Fruit fly (Drosophila melanogaster) whole organism, embryonic: Measurements from ENCODE around the gene CG11309.

Experiments used
- ATbp ChIP-seq: fragments of 200-800 bp; sonication (Bioruptor generic); optimal IDR thresholded peaks from 2 replicates; lab custom pipeline; 2017; ENCODE audit warnings: missing biosample characterization, mild to moderate bottlenecking, missing genetic modification characterization, missing genetic modification reagents
- Atf6 ChIP-seq: fragments of 200-800 bp; sonication (Bioruptor generic); IDR thresholded peaks from 2 replicates; pipeline ENCODE4 v1.3.6; 2022; ENCODE audit warnings: missing biosample characterization, missing genetic modification characterization
- Blimp-1 ChIP-seq: fragments of 200-800 bp; sonication (Bioruptor generic); optimal IDR thresholded peaks from 3 replicates; lab custom pipeline; 2018; ENCODE audit warnings: missing biosample characterization, missing genetic modification characterization, mild to moderate bottlenecking, moderate library complexity, missing genetic modification reagents
- CG10274 ChIP-seq: fragments of 200-800 bp; sonication (Bioruptor generic); optimal IDR thresholded peaks from 3 replicates; lab custom pipeline; 2017; ENCODE audit warnings: missing biosample characterization, mild to moderate bottlenecking, missing genetic modification characterization
- CG11085 ChIP-seq: fragments of 200-800 bp; sonication (Bioruptor generic); IDR thresholded peaks from 2 replicates; pipeline ENCODE4 v1.3.6; 2022; ENCODE audit warnings: missing biosample characterization, missing genetic modification characterization
- CG12391 ChIP-seq: fragments of 200-800 bp; sonication (Bioruptor generic); optimal IDR thresholded peaks from 3 replicates; lab custom pipeline; 2018; ENCODE audit warnings: missing biosample characterization, mild to moderate bottlenecking, missing genetic modification characterization, moderate library complexity
- CG12942 ChIP-seq: fragments of 200-800 bp; sonication (Bioruptor generic); optimal IDR thresholded peaks from 3 replicates; lab custom pipeline; 2016; ENCODE audit warnings: missing biosample characterization, missing genetic modification characterization
- CG13424 ChIP-seq: fragments of 200-800 bp; sonication (Bioruptor generic); optimal IDR thresholded peaks from 2 replicates; lab custom pipeline; 2019; ENCODE audit warnings: missing biosample characterization, mild to moderate bottlenecking, missing genetic modification characterization, moderate library complexity
- CG14441 ChIP-seq: fragments of 200-800 bp; sonication (Bioruptor generic); IDR thresholded peaks from 2 replicates; pipeline ENCODE4 v1.3.6; 2022; ENCODE audit warnings: missing biosample characterization, missing genetic modification characterization
- CG16779 ChIP-seq: fragments of 200-800 bp; sonication (Bioruptor generic); IDR thresholded peaks from 2 replicates; pipeline ENCODE4 v1.3.6; 2022; ENCODE audit warnings: missing biosample characterization, missing genetic modification characterization
- CG17186 ChIP-seq: fragments of 200-800 bp; sonication (Bioruptor generic); optimal IDR thresholded peaks from 3 replicates; lab custom pipeline; 2017; ENCODE audit warnings: missing biosample characterization, missing genetic modification reagents, missing genetic modification characterization
- CG17361 ChIP-seq: fragments of 200-800 bp; sonication (Bioruptor generic); IDR thresholded peaks from 3 replicates; pipeline ENCODE4 v1.3.6; 2022; ENCODE audit warnings: missing biosample characterization, missing genetic modification characterization
- CG17612 ChIP-seq: fragments of 200-800 bp; sonication (Bioruptor generic); IDR thresholded peaks from 2 replicates; pipeline ENCODE4 v1.3.6; 2022; ENCODE audit warnings: missing biosample characterization, missing genetic modification characterization
- CG31224 ChIP-seq: fragments of 200-800 bp; sonication (Bioruptor generic); IDR thresholded peaks from 2 replicates; pipeline ENCODE4 v1.3.6; 2022; ENCODE audit warnings: missing biosample characterization, missing genetic modification characterization
- CG32532 ChIP-seq: fragments of 200-800 bp; sonication (Bioruptor generic); IDR thresholded peaks from 2 replicates; pipeline ENCODE4 v1.3.6; 2022; ENCODE audit warnings: missing biosample characterization, missing genetic modification characterization
- CG3281 ChIP-seq: fragments of 200-800 bp; sonication (Bioruptor generic); optimal IDR thresholded peaks from 3 replicates; lab custom pipeline; 2017; ENCODE audit warnings: missing biosample characterization, mild to moderate bottlenecking, missing genetic modification characterization
- CG6254 ChIP-seq: fragments of 200-800 bp; sonication (Bioruptor generic); optimal IDR thresholded peaks from 3 replicates; lab custom pipeline; 2017; ENCODE audit warnings: mild to moderate bottlenecking, missing biosample characterization, missing genetic modification reagents, missing genetic modification characterization
- CG7357 ChIP-seq: fragments of 200-800 bp; sonication (Bioruptor generic); IDR thresholded peaks from 3 replicates; pipeline ENCODE4 v1.3.6; 2022; ENCODE audit warnings: missing biosample characterization, missing genetic modification characterization
- CG8281 ChIP-seq: fragments of 200-800 bp; sonication (Bioruptor generic); optimal IDR thresholded peaks from 2 replicates; lab custom pipeline; 2018; ENCODE audit warnings: missing biosample characterization, mild to moderate bottlenecking, missing genetic modification characterization, moderate library complexity
- D ChIP-seq, 2 experiments: fragments of 200-800 bp in 1 of 2; fragments of >200 bp in 1 of 2; sonication (Bioruptor generic) in 1 of 2; optimal IDR thresholded peaks; 2 replicates in 1 of 2; 3 replicates in 1 of 2; lab custom pipeline; 2017; ENCODE audit warnings: mild to moderate bottlenecking in 1 of 2, missing biosample characterization in 1 of 2, missing genetic modification characterization in 1 of 2, missing genetic modification reagents in 1 of 2
- Doc3 ChIP-seq: fragments of 200-800 bp; sonication (Bioruptor generic); IDR thresholded peaks from 3 replicates; pipeline ENCODE4 v1.3.6; 2022; ENCODE audit warnings: missing biosample characterization, missing genetic modification characterization; ENCODE audit not compliant: partially characterized antibody
- Dref ChIP-seq: fragments of 200-800 bp; sonication (Bioruptor generic); IDR thresholded peaks from 2 replicates; pipeline ENCODE4 v1.3.6; 2022; ENCODE audit warnings: missing biosample characterization, missing genetic modification characterization
- Fer3 ChIP-seq: fragments of 200-800 bp; sonication (Bioruptor generic); optimal IDR thresholded peaks from 2 replicates; lab custom pipeline; 2018; ENCODE audit warnings: missing biosample characterization, mild to moderate bottlenecking, missing genetic modification characterization, moderate library complexity
- HmgZ ChIP-seq: fragments of 200-800 bp; sonication (Bioruptor generic); optimal IDR thresholded peaks from 2 replicates; lab custom pipeline; 2018; ENCODE audit warnings: missing biosample characterization, mild to moderate bottlenecking, missing genetic modification characterization
- Hr51 ChIP-seq, 2 experiments: fragments of 200-800 bp; sonication (Bioruptor generic); optimal IDR thresholded peaks; 2 replicates in 1 of 2; 3 replicates in 1 of 2; lab custom pipeline; 2016 to 2018; ENCODE audit warnings: missing biosample characterization in 2 of 2, missing genetic modification characterization in 2 of 2, mild to moderate bottlenecking in 1 of 2, moderate library complexity in 1 of 2
- Hr78 ChIP-seq, 2 experiments: fragments of 200-800 bp in 1 of 2; fragments of >200 bp in 1 of 2; sonication (Bioruptor generic) in 1 of 2; optimal IDR thresholded peaks; 2 replicates each; lab custom pipeline; 2017 to 2019; ENCODE audit warnings: missing biosample characterization in 2 of 2, missing genetic modification characterization in 2 of 2, mild to moderate bottlenecking in 1 of 2, moderate library complexity in 1 of 2
- MESR4 ChIP-seq: fragments of 200-800 bp; sonication (Bioruptor generic); optimal IDR thresholded peaks from 2 replicates; lab custom pipeline; 2018; ENCODE audit warnings: missing biosample characterization, mild to moderate bottlenecking, missing genetic modification characterization, moderate library complexity
- Med ChIP-seq: fragments of 200-800 bp; sonication (Bioruptor generic); peaks from one replicate; lab custom pipeline; 2016; ENCODE audit warnings: missing biosample characterization, missing genetic modification characterization, mild to moderate bottlenecking, inconsistent platforms, moderate library complexity
- Meics ChIP-seq: fragments of 200-800 bp; sonication (Bioruptor generic); optimal IDR thresholded peaks from 2 replicates; lab custom pipeline; 2017; ENCODE audit warnings: missing biosample characterization, mild to moderate bottlenecking, missing genetic modification characterization
- Mrtf ChIP-seq: fragments of 200-800 bp; sonication (Bioruptor generic); IDR thresholded peaks from 3 replicates; pipeline ENCODE4 v1.3.6; 2022; ENCODE audit warnings: missing biosample characterization, missing genetic modification characterization
- NFAT ChIP-seq: fragments of 200-800 bp; sonication (Bioruptor generic); IDR thresholded peaks from 2 replicates; pipeline ENCODE4 v1.3.6; 2022; ENCODE audit warnings: missing biosample characterization, missing genetic modification characterization
- Six4 ChIP-seq: fragments of 200-800 bp; sonication (Bioruptor generic); optimal IDR thresholded peaks from 2 replicates; lab custom pipeline; 2016; ENCODE audit warnings: missing biosample characterization, missing genetic modification characterization
- TFAM ChIP-seq: fragments of 200-800 bp; sonication (Bioruptor generic); optimal IDR thresholded peaks from 2 replicates; lab custom pipeline; 2017; ENCODE audit warnings: missing biosample characterization, missing genetic modification characterization, inconsistent platforms
- Xbp1 ChIP-seq: fragments of 200-800 bp; sonication (Bioruptor generic); optimal IDR thresholded peaks from 3 replicates; lab custom pipeline; 2016; ENCODE audit warnings: missing biosample characterization, mild to moderate bottlenecking, missing genetic modification characterization
- ara ChIP-seq: fragments of 200-800 bp; sonication (Bioruptor generic); IDR thresholded peaks from 2 replicates; pipeline ENCODE4 v1.3.6; 2022; ENCODE audit warnings: missing biosample characterization, missing genetic modification characterization
- br ChIP-seq: fragments of >200 bp; optimal IDR thresholded peaks from 2 replicates; lab custom pipeline; 2017
- ci ChIP-seq: fragments of 200-800 bp; sonication (Bioruptor generic); IDR thresholded peaks from 3 replicates; pipeline ENCODE4 v1.3.6; 2022; ENCODE audit warnings: missing biosample characterization, missing genetic modification characterization
- corto ChIP-seq: fragments of 200-800 bp; sonication (Bioruptor generic); optimal IDR thresholded peaks from 2 replicates; lab custom pipeline; 2016; ENCODE audit warnings: missing biosample characterization, mild to moderate bottlenecking, missing genetic modification characterization, moderate library complexity
- croc ChIP-seq: fragments of 200-800 bp; sonication (Bioruptor generic); conservative IDR thresholded peaks from 3 replicates; pipeline ENCODE4 v1.3.6; 2022; ENCODE audit warnings: missing biosample characterization, missing genetic modification characterization
- dan ChIP-seq: fragments of 200-800 bp; sonication (Bioruptor generic); IDR thresholded peaks from 2 replicates; pipeline ENCODE4 v1.3.6; 2022; ENCODE audit warnings: missing biosample characterization, missing genetic modification characterization
- dpn ChIP-seq, 2 experiments: fragments of 200-800 bp; sonication (Bioruptor generic); optimal IDR thresholded peaks; 3 replicates each; lab custom pipeline; 2016; ENCODE audit warnings: missing biosample characterization in 2 of 2, missing genetic modification characterization in 2 of 2
- gcm ChIP-seq: fragments of 200-800 bp; sonication (Bioruptor generic); optimal IDR thresholded peaks from 2 replicates; lab custom pipeline; 2019; ENCODE audit warnings: missing biosample characterization, mild to moderate bottlenecking, missing genetic modification characterization, moderate library complexity
- grn ChIP-seq: fragments of 200-800 bp; sonication (Bioruptor generic); optimal IDR thresholded peaks from 3 replicates; lab custom pipeline; 2017; ENCODE audit warnings: missing biosample characterization, missing genetic modification characterization
- jumu ChIP-seq: fragments of 200-800 bp; sonication (Bioruptor generic); optimal IDR thresholded peaks from 3 replicates; lab custom pipeline; 2016; ENCODE audit warnings: missing biosample characterization, missing genetic modification characterization
- sc ChIP-seq, 3 experiments: fragments of >200 bp in 2 of 3; fragments of 200-800 bp in 1 of 3; sonication (Bioruptor generic) in 1 of 3; optimal IDR thresholded peaks; 2 replicates in 2 of 3; 3 replicates in 1 of 3; lab custom pipeline; 2017; ENCODE audit warnings: mild to moderate bottlenecking in 1 of 3, missing biosample characterization in 1 of 3, missing genetic modification characterization in 1 of 3, missing genetic modification reagents in 1 of 3
- slou ChIP-seq: fragments of 200-800 bp; sonication (Bioruptor generic); optimal IDR thresholded peaks from 3 replicates; lab custom pipeline; 2016; ENCODE audit warnings: missing biosample characterization, missing genetic modification characterization
- sob ChIP-seq: fragments of 200-800 bp; sonication (Bioruptor generic); IDR thresholded peaks from 2 replicates; pipeline ENCODE4 v1.3.6; 2022; ENCODE audit warnings: missing biosample characterization, missing genetic modification characterization
- ssp ChIP-seq: fragments of 200-800 bp; sonication (Bioruptor generic); IDR thresholded peaks from 2 replicates; pipeline ENCODE4 v1.3.6; 2022; ENCODE audit warnings: missing biosample characterization, missing genetic modification characterization

Gene CG11309

dm6 chr3L:21279876-21280566 lies 24.4 kb downstream of the CG11309 start, which contains the start of gene AcCoAS (continued):
- TF ChIP-seq corto (GFP tag; lab: Kevin White, UChicago) = no peak
- peak; percentile 13 for TF ChIP-seq jumu (GFP tag; lab: Kevin White, UChicago)
- no peak for TF ChIP-seq Six4 (GFP tag; lab: Kevin White, UChicago)
- peak; percentile 1 for TF ChIP-seq Blimp-1 (GFP tag; lab: Kevin White, UChicago)
- TF ChIP-seq ara = no peak
- peak; percentile 51; the same call in 1 of the 2 replicates for TF ChIP-seq Atf6 (GFP tag; lab: Robert Waterston, UW)
- TF ChIP-seq D (optimal IDR thresholded peaks at IDR 0.05; lab: Kevin White, UChicago) = no peak
- TF ChIP-seq D (GFP tag; optimal IDR thresholded peaks at IDR 0.05; lab: Kevin White, UChicago) = no peak
- no peak for TF ChIP-seq br (lab: Kevin White, UChicago)
- TF ChIP-seq CG17612 (GFP tag; lab: Robert Waterston, UW) = no peak
- TF ChIP-seq CG8281 (tag; lab: Kevin White, UChicago) = no peak
- TF ChIP-seq slou (GFP tag; lab: Kevin White, UChicago) = no peak
- no peak for TF ChIP-seq ATbp
- no peak for TF ChIP-seq CG12942 (GFP tag; lab: Kevin White, UChicago)
- no peak for TF ChIP-seq ssp (GFP tag; lab: Robert Waterston, UW)
- TF ChIP-seq dan (GFP tag; lab: Robert Waterston, UW) = no peak
- 0 out of 2 replicates have a peak, but pooled peaks have one; percentile 7 for TF ChIP-seq CG11085
- TF ChIP-seq CG16779 (GFP tag; lab: Robert Waterston, UW) = 0 out of 2 replicates have a peak, but pooled peaks have one; percentile 44
- TF ChIP-seq MESR4 (GFP tag; lab: Kevin White, UChicago) = no peak
- TF ChIP-seq Fer3 (tag; lab: Kevin White, UChicago) = peak; percentile 14
- TF ChIP-seq CG7357 (GFP tag; lab: Robert Waterston, UW) = no peak
- TF ChIP-seq Hr51 (GFP tag; optimal IDR thresholded peaks at IDR 0.05; lab: Kevin White, UChicago) = peak in 1 of 2 experiments; percentile 1
- peak; percentile 44 for TF ChIP-seq HmgZ (tag; lab: Kevin White, UChicago)
- TF ChIP-seq CG3281 (GFP tag; lab: Kevin White, UChicago) = peak; percentile 59
- TF ChIP-seq sob (GFP tag; lab: Robert Waterston, UW) = peak; percentile 46; the same call in 1 of the 2 replicates
- peak; percentile 34 for TF ChIP-seq CG10274 (GFP tag; lab: Kevin White, UChicago)
- no peak for TF ChIP-seq croc (GFP tag; lab: Robert Waterston, UW)
- peak; percentile 30 for TF ChIP-seq CG13424 (tag; lab: Kevin White, UChicago)
- peak; percentile 93 for TF ChIP-seq Med (GFP tag; lab: Kevin White, UChicago)
- no peak for TF ChIP-seq ci (GFP tag; lab: Robert Waterston, UW)
- peak in 1 of 2 experiments; percentile 51 for TF ChIP-seq Hr78 (GFP tag; optimal IDR thresholded peaks at IDR 0.05; lab: Kevin White, UChicago)
- TF ChIP-seq dpn (GFP tag; optimal IDR thresholded peaks at IDR 0.05; lab: Kevin White, UChicago) = peak in 1 of 2 experiments; percentile 36
- peak; percentile 59; the same call in 1 of the 2 replicates for TF ChIP-seq CG32532
- TF ChIP-seq Xbp1 (GFP tag; lab: Kevin White, UChicago) = no peak
- TF ChIP-seq CG31224 (GFP tag; lab: Robert Waterston, UW) = no peak
- no peak for TF ChIP-seq CG12391 (tag; lab: Kevin White, UChicago)
- no peak for TF ChIP-seq Mrtf (GFP tag; lab: Robert Waterston, UW)
- no peak for TF ChIP-seq CG17186 (GFP tag; lab: Kevin White, UChicago)
- TF ChIP-seq NFAT (GFP tag; lab: Robert Waterston, UW) = no peak; the same call in 1 of the 2 replicates
- TF ChIP-seq Doc3 (GFP tag; lab: Robert Waterston, UW) = no peak
- no peak for TF ChIP-seq sc (optimal IDR thresholded peaks at IDR 0.05; lab: Kevin White, UChicago)
- no peak for TF ChIP-seq sc (GFP tag; optimal IDR thresholded peaks at IDR 0.05; lab: Kevin White, UChicago)
- no peak for TF ChIP-seq CG14441 (GFP tag; lab: Robert Waterston, UW)
- TF ChIP-seq CG6254 (GFP tag; lab: Kevin White, UChicago) = peak; percentile 14
- TF ChIP-seq Dref (GFP tag; lab: Robert Waterston, UW) = no peak
- no peak for TF ChIP-seq TFAM (GFP tag; lab: Kevin White, UChicago)
- TF ChIP-seq gcm = no peak
- peak; percentile 91 for TF ChIP-seq grn (GFP tag; lab: Kevin White, UChicago)
- peak; percentile 52 for TF ChIP-seq Meics (GFP tag; lab: Kevin White, UChicago)
- no peak for TF ChIP-seq CG17361 (GFP tag; lab: Robert Waterston, UW)
